Fruit fly (Drosophila melanogaster): ENCODE measurements around the gene Pbgs.

DNA sequence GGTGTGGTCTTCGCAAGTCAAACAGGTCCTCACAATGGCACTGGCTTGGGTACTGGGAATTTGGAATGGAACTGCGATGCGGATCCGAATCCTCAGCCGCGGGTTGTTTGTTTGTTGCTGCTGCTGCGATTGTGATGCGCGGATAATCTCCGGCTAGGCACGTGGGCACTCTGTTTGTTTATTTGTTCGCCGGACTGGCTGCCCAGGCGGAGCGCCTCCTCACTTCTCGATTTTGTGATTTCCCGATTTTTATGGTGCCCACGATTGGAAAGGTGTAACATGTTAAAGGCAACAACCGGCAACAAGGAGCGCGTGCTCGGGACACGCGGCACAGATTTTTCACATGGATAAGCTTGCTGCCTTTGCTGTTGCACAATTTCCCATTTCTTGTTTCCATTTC, 48.6 kb upstream of the Pbgs start:
- no peak for TF ChIP-seq insv (optimal IDR thresholded peaks at IDR 0.05)
- no peak for TF ChIP-seq ttk (optimal IDR thresholded peaks at IDR 0.05)
- no peak for TF ChIP-seq h (optimal IDR thresholded peaks at IDR 0.05)
- no peak for TF ChIP-seq psq (optimal IDR thresholded peaks at IDR 0.05)
- TF ChIP-seq Sin3A (optimal IDR thresholded peaks at IDR 0.05), result no peak
- TF ChIP-seq Myc (optimal IDR thresholded peaks at IDR 0.05), result no peak
